Fruit fly (Drosophila melanogaster): ENCODE results near the gene Cyp28a5.

DNA sequence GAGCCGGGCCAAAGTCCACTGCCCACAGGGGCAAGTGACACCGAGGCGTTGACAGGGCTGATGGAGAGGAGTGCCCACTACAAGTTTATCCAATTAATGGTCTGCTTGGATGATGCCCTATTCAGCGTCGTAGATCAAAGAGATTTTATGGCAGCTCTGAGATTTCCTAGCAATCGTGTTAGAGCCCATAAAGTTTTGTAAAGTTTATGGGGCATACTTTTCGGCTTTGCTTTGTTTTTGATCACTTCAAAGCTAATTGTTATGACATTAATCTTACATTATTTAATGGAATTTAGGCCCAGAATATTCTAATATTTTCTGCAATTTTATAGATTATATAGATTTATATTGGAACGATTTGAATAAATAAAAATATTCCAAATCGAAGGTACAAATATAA is 16.7 kb upstream of the Cyp28a5 start:
- TF ChIP-seq CG33017 (tag; optimal IDR thresholded peaks at IDR 0.05) (no peak), CG11617 (GFP tag; optimal IDR thresholded peaks at IDR 0.05) (no peak), CG1620 (GFP tag; optimal IDR thresholded peaks at IDR 0.05) (no peak), ovo (GFP tag; optimal IDR thresholded peaks at IDR 0.05) (no peak), CG14711 (tag; optimal IDR thresholded peaks at IDR 0.05) (no peak), CG5204 (GFP tag; optimal IDR thresholded peaks at IDR 0.05) (no peak), tj (GFP tag; optimal IDR thresholded peaks at IDR 0.05) (no peak), Hr96 (GFP tag; optimal IDR thresholded peaks at IDR 0.05) (no peak), Clk (GFP tag; optimal IDR thresholded peaks at IDR 0.05) (no peak), bab1 (GFP tag; optimal IDR thresholded peaks at IDR 0.05) (no peak), CG7101 (tag; optimal IDR thresholded peaks at IDR 0.05) (no peak), Crg-1 (GFP tag; optimal IDR thresholded peaks at IDR 0.05) (no peak)
